Worm (Caenorhabditis elegans) whole organism, L2 larva: ENCODE results near the gene cdh-7.

Source experiments
- ZK546.5 ChIP-seq: sonication (generic microtip); optimal IDR thresholded peaks from 2 replicates; lab custom pipeline; 2017; ENCODE audit warnings: missing biosample characterization, missing genetic modification characterization
- aly-2 ChIP-seq: fragments of 150-350 bp; optimal IDR thresholded peaks from 2 replicates; lab custom pipeline; 2014; ENCODE audit warnings: missing biosample characterization, missing genetic modification characterization
- ama-1 ChIP-seq: fragments of 150-350 bp; optimal IDR thresholded peaks from 2 replicates; lab custom pipeline; 2018; ENCODE audit warnings: inconsistent platforms
- elt-3 ChIP-seq: sonication (generic microtip); optimal IDR thresholded peaks from 2 replicates; lab custom pipeline; 2017; ENCODE audit warnings: missing biosample characterization, missing genetic modification characterization
- fos-1 ChIP-seq: fragments of 150-350 bp; optimal IDR thresholded peaks from 2 replicates; lab custom pipeline; 2014; ENCODE audit warnings: missing biosample characterization, missing genetic modification characterization
- lin-13 ChIP-seq: fragments of 150-350 bp; optimal IDR thresholded peaks from 2 replicates; lab custom pipeline; 2014; ENCODE audit warnings: missing biosample characterization, missing genetic modification reagents, missing genetic modification characterization
- lin-39 ChIP-seq: fragments of 150-350 bp; optimal IDR thresholded peaks from 2 replicates; lab custom pipeline; 2014; ENCODE audit warnings: missing biosample characterization, missing genetic modification reagents, missing genetic modification characterization
- lsy-2 ChIP-seq, 2 experiments: fragments of 150-350 bp in 1 of 2; sonication (generic microtip) in 1 of 2; optimal IDR thresholded peaks; 2 replicates each; lab custom pipeline; 2014 to 2017; ENCODE audit warnings: missing biosample characterization in 2 of 2, missing genetic modification characterization in 2 of 2
- nhr-23 ChIP-seq: fragments of 150-350 bp; optimal IDR thresholded peaks from 2 replicates; lab custom pipeline; 2014; ENCODE audit warnings: missing biosample characterization, missing genetic modification reagents, missing genetic modification characterization
- nhr-237 ChIP-seq: fragments of 150-350 bp; optimal IDR thresholded peaks from 2 replicates; lab custom pipeline; 2014; ENCODE audit warnings: missing biosample characterization, missing genetic modification characterization
- nhr-77 ChIP-seq: fragments of 150-350 bp; optimal IDR thresholded peaks from 2 replicates; lab custom pipeline; 2014; ENCODE audit warnings: missing biosample characterization, missing genetic modification characterization
- peb-1 ChIP-seq: fragments of 150-350 bp; optimal IDR thresholded peaks from 2 replicates; lab custom pipeline; 2014; ENCODE audit warnings: missing biosample characterization, missing genetic modification characterization
- skn-1 ChIP-seq: sonication (generic microtip); optimal IDR thresholded peaks from 2 replicates; lab custom pipeline; 2017; ENCODE audit warnings: missing biosample characterization, missing genetic modification characterization

DNA sequence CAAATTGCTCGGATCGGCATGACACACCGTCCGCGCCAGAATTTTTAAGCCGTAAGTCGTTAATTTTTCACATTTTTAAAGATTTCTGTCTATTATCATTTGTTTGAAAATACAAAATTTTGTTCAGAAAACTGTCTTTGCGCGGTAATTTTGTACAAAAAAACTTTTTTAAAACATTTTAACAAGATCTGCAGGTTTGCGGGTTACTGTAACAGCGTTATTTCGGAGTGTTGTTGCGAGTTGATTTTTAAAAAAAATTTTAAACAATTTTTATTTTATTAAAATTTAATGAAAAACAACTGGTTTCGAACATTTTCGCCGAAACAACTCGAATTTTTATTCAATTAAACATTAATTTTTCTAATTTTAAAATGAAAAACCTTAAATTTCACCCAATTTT lies 29.9 kb upstream of the cdh-7 start:
- TF ChIP-seq elt-3 (tag; lab: Kevin White, UChicago) (no peak), ama-1 (lab: Kevin White, UChicago) (no peak), nhr-77 (tag; lab: Kevin White, UChicago) (no peak), aly-2 (tag; lab: Kevin White, UChicago) (no peak), lin-39 (tag; lab: Kevin White, UChicago) (no peak), ZK546.5 (no peak), nhr-23 (tag; lab: Kevin White, UChicago) (no peak), nhr-237 (tag; lab: Kevin White, UChicago) (no peak), skn-1 (tag; lab: Kevin White, UChicago) (no peak), fos-1 (tag; lab: Kevin White, UChicago) (no peak), lsy-2 (tag; optimal IDR thresholded peaks at IDR 0.05; lab: Kevin White, UChicago) (no peak), lin-13 (GFP tag; lab: Kevin White, UChicago) (no peak), peb-1 (no peak)
